Comparison of ENCODE assay signal across 1 fruit fly cellular context in the genomic region with DNA sequence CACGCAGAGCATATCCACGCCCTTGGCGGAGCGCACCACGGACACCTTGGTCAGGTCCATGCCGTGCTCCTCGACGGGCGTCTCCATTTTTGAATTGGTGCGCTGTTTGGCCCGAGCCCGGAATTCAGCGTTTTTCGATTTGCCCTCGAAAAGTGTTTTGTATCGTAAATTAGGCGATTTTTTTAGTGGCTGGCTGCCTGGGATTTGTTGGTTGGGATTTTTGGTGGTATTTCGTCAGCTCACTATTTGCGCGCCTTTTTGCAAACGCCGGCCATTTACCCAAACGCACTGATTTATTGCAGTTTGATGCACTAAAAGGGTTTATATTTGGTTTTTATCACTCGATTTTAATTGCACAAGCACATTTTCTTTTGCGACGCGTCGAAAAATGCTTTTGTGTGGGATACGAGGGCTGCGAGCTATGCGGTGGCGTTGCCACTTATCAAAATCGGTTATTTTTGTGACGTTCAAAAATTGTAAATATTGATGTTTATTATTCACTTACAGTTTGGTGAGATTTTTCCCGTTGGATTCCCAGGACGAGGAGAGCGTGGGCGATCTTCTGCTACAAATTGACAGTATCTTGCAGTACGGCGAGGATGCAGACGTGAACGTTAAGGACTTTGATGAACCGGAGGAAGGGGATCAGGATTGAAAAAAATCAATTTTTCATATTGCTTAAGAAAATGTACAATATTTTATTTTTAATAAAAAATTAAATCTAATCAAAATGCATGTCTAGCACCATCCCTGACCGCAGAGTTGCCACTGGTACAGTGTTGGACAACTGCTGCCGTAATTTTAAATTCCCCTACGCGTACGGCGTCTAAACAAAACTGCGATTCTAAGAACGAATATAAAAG.
TF ChIP-seq lines count a peak whose summit lies in the region.

A gene (minus strand): TSS at position 425 of the 863 bp plus-strand sequence.
A gene (plus strand): TSS at position 824 of the 863 bp plus-strand sequence.

TF ChIP-seq in whole organism, embryonic, 481 proteins besides CTCF, POLR2A, EP300 and RAD21 (continued from another document and continues in another):
- TF ChIP-seq CG7372 (GFP tag; IDR thresholded peaks at IDR 0.05; lab: Robert Waterston, UW): peak; percentile 20
- no peak for TF ChIP-seq bbx (GFP tag; IDR thresholded peaks at IDR 0.05; lab: Robert Waterston, UW; ENCODE audit: partially characterized antibody)
- peak; percentile 59 for TF ChIP-seq H2.0 (GFP tag; IDR thresholded peaks at IDR 0.05; lab: Robert Waterston, UW)
- TF ChIP-seq CG14667 (GFP tag; IDR thresholded peaks at IDR 0.05; lab: Robert Waterston, UW): no peak; the same call in none of the 2 replicates
- TF ChIP-seq ftz-f1 (GFP tag; optimal IDR thresholded peaks at IDR 0.05; lab: Kevin White, UChicago): no peak
- TF ChIP-seq CG7357 (GFP tag; IDR thresholded peaks at IDR 0.05; lab: Robert Waterston, UW): peak; percentile 46; the same call in 1 of the 3 replicates
- TF ChIP-seq maf-S (GFP tag; optimal IDR thresholded peaks at IDR 0.05; lab: Kevin White, UChicago): no peak
- peak; percentile 48; the same call in 1 of the 2 replicates for TF ChIP-seq CG17328 (GFP tag; IDR thresholded peaks at IDR 0.05; lab: Robert Waterston, UW)
- peak; percentile 30 for TF ChIP-seq vfl (GFP tag; optimal IDR thresholded peaks at IDR 0.05; lab: Kevin White, UChicago)
- no peak for TF ChIP-seq gem (tag; optimal IDR thresholded peaks at IDR 0.05; lab: Kevin White, UChicago)
- TF ChIP-seq Hr39 (optimal IDR thresholded peaks at IDR 0.05; lab: Kevin White, UChicago): no peak
- no peak for TF ChIP-seq CG3163 (GFP tag; optimal IDR thresholded peaks at IDR 0.05; lab: Kevin White, UChicago)
- TF ChIP-seq E2f1 (GFP tag; IDR thresholded peaks at IDR 0.05; lab: Robert Waterston, UW): no peak; the same call in 1 of the 2 replicates
- TF ChIP-seq bab2 (GFP tag; optimal IDR thresholded peaks at IDR 0.05; lab: Kevin White, UChicago): peak; percentile 31
- no peak for TF ChIP-seq sqz (GFP tag; optimal IDR thresholded peaks at IDR 0.05; lab: Kevin White, UChicago)
- peak; percentile 62 for TF ChIP-seq Hr3 (GFP tag; optimal IDR thresholded peaks at IDR 0.05; lab: Kevin White, UChicago)
- peak; percentile 63 for TF ChIP-seq CG12942 (GFP tag; optimal IDR thresholded peaks at IDR 0.05; lab: Kevin White, UChicago)
- no peak for TF ChIP-seq schlank (tag; optimal IDR thresholded peaks at IDR 0.05; lab: Kevin White, UChicago)
- peak; percentile 44; the same call in 1 of the 3 replicates for TF ChIP-seq Optix (GFP tag; IDR thresholded peaks at IDR 0.05; lab: Robert Waterston, UW)
- no peak for TF ChIP-seq pros (GFP tag; optimal IDR thresholded peaks at IDR 0.05; lab: Kevin White, UChicago)
- no peak for TF ChIP-seq cas (GFP tag; IDR thresholded peaks at IDR 0.05; lab: Robert Waterston, UW)
- peak; percentile 68 for TF ChIP-seq CG9727 (GFP tag; optimal IDR thresholded peaks at IDR 0.05; lab: Kevin White, UChicago)
- peak; percentile 47 for TF ChIP-seq CG8924 (tag; optimal IDR thresholded peaks at IDR 0.05; lab: Kevin White, UChicago)
- TF ChIP-seq CG18262 (tag; optimal IDR thresholded peaks at IDR 0.05; lab: Kevin White, UChicago): peak; percentile 62
- peak; percentile 39 for TF ChIP-seq stwl (tag; optimal IDR thresholded peaks at IDR 0.05; lab: Kevin White, UChicago)
- no peak; the same call in 1 of the 2 replicates for TF ChIP-seq CG32767 (GFP tag; IDR thresholded peaks at IDR 0.05; lab: Robert Waterston, UW)
- peak; percentile 66 for TF ChIP-seq CG10209 (GFP tag; optimal IDR thresholded peaks at IDR 0.05; lab: Kevin White, UChicago)
- TF ChIP-seq trh (GFP tag; optimal IDR thresholded peaks at IDR 0.05; lab: Kevin White, UChicago): no peak
- TF ChIP-seq Lim3 (GFP tag; IDR thresholded peaks at IDR 0.05; lab: Robert Waterston, UW): 0 out of 2 replicates have a peak, but pooled peaks have one; percentile 27
- peak; percentile 77 for TF ChIP-seq CoRest (tag; optimal IDR thresholded peaks at IDR 0.05; lab: Kevin White, UChicago)
- no peak for TF ChIP-seq CG12299 (tag; optimal IDR thresholded peaks at IDR 0.05; lab: Kevin White, UChicago)
- TF ChIP-seq bcd (GFP tag; optimal IDR thresholded peaks at IDR 0.05; lab: Kevin White, UChicago): peak; percentile 69
- TF ChIP-seq CG17385 (GFP tag; optimal IDR thresholded peaks at IDR 0.05; lab: Kevin White, UChicago): peak; percentile 46
- TF ChIP-seq Sry-δ (GFP tag; optimal IDR thresholded peaks at IDR 0.05; lab: Kevin White, UChicago): peak; percentile 23
- peak; percentile 95 for TF ChIP-seq gfzf (GFP tag; optimal IDR thresholded peaks at IDR 0.05; lab: Kevin White, UChicago)
- TF ChIP-seq CG11504 (tag; optimal IDR thresholded peaks at IDR 0.05; lab: Kevin White, UChicago): no peak
- no peak for TF ChIP-seq sim (GFP tag; IDR thresholded peaks at IDR 0.05; lab: Robert Waterston, UW)
- TF ChIP-seq ci (GFP tag; IDR thresholded peaks at IDR 0.05; lab: Robert Waterston, UW): peak; percentile 44; the same call in 1 of the 3 replicates
- peak; percentile 48 for TF ChIP-seq CG17359 (tag; optimal IDR thresholded peaks at IDR 0.05; lab: Kevin White, UChicago)
- TF ChIP-seq gt (GFP tag; IDR thresholded peaks at IDR 0.05; lab: Robert Waterston, UW): 0 out of 2 replicates have a peak, but pooled peaks have one; percentile 29
- peak; percentile 9 for TF ChIP-seq CG13894 (tag; optimal IDR thresholded peaks at IDR 0.05; lab: Kevin White, UChicago)
- peak; percentile 43 for TF ChIP-seq CG1233 (GFP tag; optimal IDR thresholded peaks at IDR 0.05; lab: Kevin White, UChicago)
- TF ChIP-seq wdn (GFP tag; IDR thresholded peaks at IDR 0.05; lab: Robert Waterston, UW): peak; percentile 39; the same call in 1 of the 2 replicates
- peak; percentile 70 for TF ChIP-seq zfh2 (GFP tag; optimal IDR thresholded peaks at IDR 0.05; lab: Kevin White, UChicago)
- no peak for TF ChIP-seq CG2202 (tag; optimal IDR thresholded peaks at IDR 0.05; lab: Kevin White, UChicago)
- peak; percentile 25; the same call in 1 of the 2 replicates for TF ChIP-seq CG1024 (GFP tag; IDR thresholded peaks at IDR 0.05; lab: Robert Waterston, UW)
- TF ChIP-seq Hmx (GFP tag; optimal IDR thresholded peaks at IDR 0.05; lab: Kevin White, UChicago): no peak
- peak; percentile 57 for TF ChIP-seq HLH54F (GFP tag; optimal IDR thresholded peaks at IDR 0.05; lab: Kevin White, UChicago)
- TF ChIP-seq CG2199 (GFP tag; IDR thresholded peaks at IDR 0.05; lab: Robert Waterston, UW): no peak
- TF ChIP-seq odd (GFP tag; optimal IDR thresholded peaks at IDR 0.05; lab: Kevin White, UChicago): no peak
- no peak for TF ChIP-seq exex (tag; optimal IDR thresholded peaks at IDR 0.05; lab: Kevin White, UChicago)
- TF ChIP-seq nmo (GFP tag; optimal IDR thresholded peaks at IDR 0.05; lab: Kevin White, UChicago): peak; percentile 76
- no peak for TF ChIP-seq Ets97D (GFP tag; optimal IDR thresholded peaks at IDR 0.05; lab: Kevin White, UChicago)
- no peak for TF ChIP-seq tio (GFP tag; optimal IDR thresholded peaks at IDR 0.05; lab: Kevin White, UChicago)
- TF ChIP-seq pita (GFP tag; optimal IDR thresholded peaks at IDR 0.05; lab: Kevin White, UChicago): no peak
- TF ChIP-seq lilli (GFP tag; optimal IDR thresholded peaks at IDR 0.05; lab: Kevin White, UChicago): peak; percentile 78
- TF ChIP-seq CG33213 (GFP tag; optimal IDR thresholded peaks at IDR 0.05; lab: Kevin White, UChicago): peak; percentile 42
- no peak for TF ChIP-seq MTF-1 (GFP tag; optimal IDR thresholded peaks at IDR 0.05; lab: Kevin White, UChicago; ENCODE audit: borderline replicate concordance)
- TF ChIP-seq CG7271 (tag; optimal IDR thresholded peaks at IDR 0.05; lab: Kevin White, UChicago): no peak
- peak; percentile 57 for TF ChIP-seq CG10543 (GFP tag; optimal IDR thresholded peaks at IDR 0.05; lab: Kevin White, UChicago)
- peak; percentile 40 for TF ChIP-seq CG2875 (GFP tag; optimal IDR thresholded peaks at IDR 0.05; lab: Kevin White, UChicago)
- TF ChIP-seq stc (GFP tag; IDR thresholded peaks at IDR 0.05; lab: Robert Waterston, UW): no peak
- no peak for TF ChIP-seq CG17568 (GFP tag; optimal IDR thresholded peaks at IDR 0.05; lab: Kevin White, UChicago)
- TF ChIP-seq NFAT (GFP tag; IDR thresholded peaks at IDR 0.05; lab: Robert Waterston, UW): peak; percentile 54
- no peak for TF ChIP-seq ATbp (GFP tag; optimal IDR thresholded peaks at IDR 0.05; lab: Kevin White, UChicago)
- peak; percentile 11 for TF ChIP-seq Bdp1 (GFP tag; optimal IDR thresholded peaks at IDR 0.05; lab: Kevin White, UChicago)
- no peak for TF ChIP-seq h (optimal IDR thresholded peaks at IDR 0.05; lab: Kevin White, UChicago)
- peak; percentile 44 for TF ChIP-seq CG31388 (GFP tag; optimal IDR thresholded peaks at IDR 0.05; lab: Kevin White, UChicago)
- peak; percentile 58 for TF ChIP-seq az2 (GFP tag; optimal IDR thresholded peaks at IDR 0.05; lab: Kevin White, UChicago)
- TF ChIP-seq Scr (GFP tag; IDR thresholded peaks at IDR 0.05; lab: Robert Waterston, UW; ENCODE audit: partially characterized antibody): no peak
- no peak for TF ChIP-seq CG8359 (GFP tag; optimal IDR thresholded peaks at IDR 0.05; lab: Kevin White, UChicago; ENCODE audit: borderline replicate concordance)
- no peak for TF ChIP-seq sc (optimal IDR thresholded peaks at IDR 0.05; lab: Kevin White, UChicago)
- peak; percentile 8 for TF ChIP-seq sc (GFP tag; optimal IDR thresholded peaks at IDR 0.05; lab: Kevin White, UChicago)
- TF ChIP-seq Trl (optimal IDR thresholded peaks at IDR 0.05; lab: Kevin White, UChicago): no peak
- peak; percentile 39 for TF ChIP-seq Trl (GFP tag; optimal IDR thresholded peaks at IDR 0.05; lab: Kevin White, UChicago)
- TF ChIP-seq Myb (GFP tag; optimal IDR thresholded peaks at IDR 0.05; lab: Kevin White, UChicago): peak; percentile 38
- TF ChIP-seq CG10431 (GFP tag; optimal IDR thresholded peaks at IDR 0.05; lab: Kevin White, UChicago): no peak
- peak; percentile 61 for TF ChIP-seq tgo (GFP tag; IDR thresholded peaks at IDR 0.05; lab: Robert Waterston, UW)
- TF ChIP-seq CG9437 (GFP tag; optimal IDR thresholded peaks at IDR 0.05; lab: Kevin White, UChicago): peak; percentile 60
- peak; percentile 51 for TF ChIP-seq Meics (GFP tag; optimal IDR thresholded peaks at IDR 0.05; lab: Kevin White, UChicago)
- no peak for TF ChIP-seq lov (optimal IDR thresholded peaks at IDR 0.05; lab: Kevin White, UChicago)
- TF ChIP-seq lov (GFP tag; IDR thresholded peaks at IDR 0.05; lab: Robert Waterston, UW): no peak
- TF ChIP-seq dpn (GFP tag; optimal IDR thresholded peaks at IDR 0.05; lab: Kevin White, UChicago): peak; percentile 50 to 51
- TF ChIP-seq so (GFP tag; IDR thresholded peaks at IDR 0.05; lab: Robert Waterston, UW): no peak
- peak; percentile 38 for TF ChIP-seq CG15601 (tag; optimal IDR thresholded peaks at IDR 0.05; lab: Kevin White, UChicago)
- TF ChIP-seq crp (GFP tag; optimal IDR thresholded peaks at IDR 0.05; lab: Kevin White, UChicago): peak in 1 of 2 experiments; percentile 37
- no peak for TF ChIP-seq gcm2 (GFP tag; optimal IDR thresholded peaks at IDR 0.05; lab: Kevin White, UChicago)
- peak; percentile 44 for TF ChIP-seq CG17829 (tag; optimal IDR thresholded peaks at IDR 0.05; lab: Kevin White, UChicago)
- no peak for TF ChIP-seq CG12744 (GFP tag; optimal IDR thresholded peaks at IDR 0.05; lab: Kevin White, UChicago)
- TF ChIP-seq tll (GFP tag; optimal IDR thresholded peaks at IDR 0.05; lab: Kevin White, UChicago): no peak
- TF ChIP-seq CG1647 (GFP tag; optimal IDR thresholded peaks at IDR 0.05; lab: Kevin White, UChicago): no peak
- peak; percentile 33 for TF ChIP-seq pzg (GFP tag; optimal IDR thresholded peaks at IDR 0.05; lab: Kevin White, UChicago)
- TF ChIP-seq slbo (GFP tag; IDR thresholded peaks at IDR 0.05; lab: Robert Waterston, UW): peak; percentile 84
- TF ChIP-seq caup (GFP tag; optimal IDR thresholded peaks at IDR 0.05; lab: Kevin White, UChicago; ENCODE audit: severe bottlenecking): no peak
- TF ChIP-seq Elba2 (GFP tag; optimal IDR thresholded peaks at IDR 0.05; lab: Kevin White, UChicago): no peak
- no peak for TF ChIP-seq psq (GFP tag; optimal IDR thresholded peaks at IDR 0.05; lab: Kevin White, UChicago)
- peak; percentile 56 for TF ChIP-seq CG12391 (tag; optimal IDR thresholded peaks at IDR 0.05; lab: Kevin White, UChicago)
- peak; percentile 72 for TF ChIP-seq ind (GFP tag; optimal IDR thresholded peaks at IDR 0.05; lab: Kevin White, UChicago)
- no peak for TF ChIP-seq unc-4 (GFP tag; IDR thresholded peaks at IDR 0.05; lab: Robert Waterston, UW; ENCODE audit: partially characterized antibody)
- TF ChIP-seq Max (GFP tag; optimal IDR thresholded peaks at IDR 0.05; lab: Kevin White, UChicago): peak; percentile 55
- peak; percentile 28 for TF ChIP-seq Fer3 (tag; optimal IDR thresholded peaks at IDR 0.05; lab: Kevin White, UChicago)
- no peak for TF ChIP-seq CG17912 (GFP tag; optimal IDR thresholded peaks at IDR 0.05; lab: Kevin White, UChicago)
- TF ChIP-seq dati (GFP tag; IDR thresholded peaks at IDR 0.05; lab: Robert Waterston, UW): no peak
- TF ChIP-seq HLH4C (GFP tag; IDR thresholded peaks at IDR 0.05; lab: Robert Waterston, UW; ENCODE audit: partially characterized antibody): no peak
- TF ChIP-seq z (GFP tag; IDR thresholded peaks at IDR 0.05; lab: Robert Waterston, UW): no peak
- TF ChIP-seq Sin3A (optimal IDR thresholded peaks at IDR 0.05; lab: Kevin White, UChicago): peak; percentile 84
- peak; percentile 56 for TF ChIP-seq cato (GFP tag; optimal IDR thresholded peaks at IDR 0.05; lab: Kevin White, UChicago; ENCODE audit: borderline replicate concordance)
- TF ChIP-seq CG10959 (GFP tag; IDR thresholded peaks at IDR 0.05; lab: Robert Waterston, UW): no peak
- no peak for TF ChIP-seq gcm (GFP tag; optimal IDR thresholded peaks at IDR 0.05; lab: Kevin White, UChicago)
- TF ChIP-seq ara (GFP tag; IDR thresholded peaks at IDR 0.05; lab: Robert Waterston, UW): no peak
- 0 out of 3 replicates have a peak, but pooled peaks have one; percentile 37 for TF ChIP-seq Mrtf (GFP tag; IDR thresholded peaks at IDR 0.05; lab: Robert Waterston, UW)
- no peak for TF ChIP-seq ato (GFP tag; IDR thresholded peaks at IDR 0.05; lab: Robert Waterston, UW; ENCODE audit: partially characterized antibody)
- TF ChIP-seq bigmax (GFP tag; optimal IDR thresholded peaks at IDR 0.05; lab: Kevin White, UChicago): no peak
- TF ChIP-seq CG13624 (GFP tag; optimal IDR thresholded peaks at IDR 0.05; lab: Kevin White, UChicago): peak; percentile 3
- no peak for TF ChIP-seq Dll (GFP tag; IDR thresholded peaks at IDR 0.05; lab: Robert Waterston, UW; ENCODE audit: partially characterized antibody)
- TF ChIP-seq CG9215 (GFP tag; IDR thresholded peaks at IDR 0.05; lab: Robert Waterston, UW): peak; percentile 81
- TF ChIP-seq Hmr (GFP tag; optimal IDR thresholded peaks at IDR 0.05; lab: Kevin White, UChicago): no peak
- TF ChIP-seq kni (GFP tag; optimal IDR thresholded peaks at IDR 0.05; lab: Kevin White, UChicago): no peak
- peak; percentile 47 for TF ChIP-seq Oli (tag; optimal IDR thresholded peaks at IDR 0.05; lab: Kevin White, UChicago)
- TF ChIP-seq Rx (GFP tag; IDR thresholded peaks at IDR 0.05; lab: Robert Waterston, UW): peak; percentile 44; the same call in 1 of the 2 replicates
